Worm (Caenorhabditis elegans) whole organism, late embryonic: Measurements from ENCODE around the gene ippk-1.
A peak's percentile ranks its signal among the peaks of the same experiment; 100 is the strongest.

Experiments used
- C08G9.2 ChIP-seq: sonication (generic microtip); optimal IDR thresholded peaks from 2 replicates; lab custom pipeline; 2016; ENCODE audit warnings: mild to moderate bottlenecking, missing genetic modification characterization, moderate library complexity, missing compliant biosample characterization
- C38D4.7 ChIP-seq: fragments of 200-800 bp; sonication (Bioruptor generic); optimal IDR thresholded peaks from 2 replicates; lab custom pipeline; 2018; ENCODE audit warnings: mild to moderate bottlenecking, missing genetic modification characterization, moderate library complexity, missing compliant biosample characterization
- K02D7.2 ChIP-seq: sonication (generic microtip); optimal IDR thresholded peaks from 2 replicates; lab custom pipeline; 2017; ENCODE audit warnings: mild to moderate bottlenecking, missing genetic modification characterization, missing compliant biosample characterization
- K09A11.1 ChIP-seq: sonication (generic microtip); optimal IDR thresholded peaks from 2 replicates; lab custom pipeline; 2017; ENCODE audit warnings: antibody characterized with exemption, mild to moderate bottlenecking, missing genetic modification characterization, missing compliant biosample characterization; ENCODE audit not compliant: insufficient read depth
- T23F11.4 ChIP-seq: fragments of 200-800 bp; sonication (Bioruptor generic); optimal IDR thresholded peaks from 2 replicates; lab custom pipeline; 2018; ENCODE audit warnings: mild to moderate bottlenecking, missing genetic modification characterization, missing compliant biosample characterization
- Y22D7AL.16 ChIP-seq: sonication (generic microtip); optimal IDR thresholded peaks from 2 replicates; lab custom pipeline; 2016; ENCODE audit warnings: missing genetic modification characterization, missing compliant biosample characterization
- ama-1 ChIP-seq: fragments of 150-350 bp; optimal IDR thresholded peaks from 2 replicates; lab custom pipeline; 2014
- ceh-18 ChIP-seq: sonication (generic microtip); optimal IDR thresholded peaks from 2 replicates; lab custom pipeline; 2016; ENCODE audit warnings: missing genetic modification characterization, missing compliant biosample characterization
- ceh-19 ChIP-seq: fragments of 200-800 bp; sonication (Bioruptor generic); optimal IDR thresholded peaks from 2 replicates; lab custom pipeline; 2018; ENCODE audit warnings: mild to moderate bottlenecking, missing genetic modification characterization, missing compliant biosample characterization
- ceh-2 ChIP-seq: sonication (generic microtip); optimal IDR thresholded peaks from 2 replicates; lab custom pipeline; 2016; ENCODE audit warnings: missing genotype, missing genetic modification characterization, missing compliant biosample characterization
- ceh-30 ChIP-seq: fragments of 150-350 bp; optimal IDR thresholded peaks from 2 replicates; lab custom pipeline; 2014; ENCODE audit warnings: missing biosample characterization, missing genetic modification characterization
- ceh-31 ChIP-seq: sonication (generic microtip); optimal IDR thresholded peaks from 2 replicates; lab custom pipeline; 2016; ENCODE audit warnings: missing genetic modification characterization, missing compliant biosample characterization
- ceh-34 ChIP-seq: sonication (generic microtip); optimal IDR thresholded peaks from 2 replicates; lab custom pipeline; 2016; ENCODE audit warnings: mild to moderate bottlenecking, missing genetic modification characterization, missing compliant biosample characterization
- ceh-48 ChIP-seq: sonication (generic microtip); optimal IDR thresholded peaks from 2 replicates; lab custom pipeline; 2016; ENCODE audit warnings: missing genetic modification characterization, inconsistent platforms, missing compliant biosample characterization
- ceh-6 ChIP-seq: fragments of 200-800 bp; sonication (Bioruptor generic); optimal IDR thresholded peaks from 2 replicates; lab custom pipeline; 2018; ENCODE audit warnings: mild to moderate bottlenecking, missing genetic modification characterization, missing compliant biosample characterization
- ceh-9 ChIP-seq: sonication (generic microtip); optimal IDR thresholded peaks from 2 replicates; lab custom pipeline; 2016; ENCODE audit warnings: mild to moderate bottlenecking, missing genetic modification characterization, inconsistent platforms, missing compliant biosample characterization
- che-1 ChIP-seq: sonication (generic microtip); optimal IDR thresholded peaks from 2 replicates; lab custom pipeline; 2016; ENCODE audit warnings: mild to moderate bottlenecking, missing genetic modification characterization, missing compliant biosample characterization
- dmd-4 ChIP-seq: sonication (generic microtip); optimal IDR thresholded peaks from 2 replicates; lab custom pipeline; 2016; ENCODE audit warnings: borderline replicate concordance, missing genetic modification characterization, missing compliant biosample characterization
- elt-2 ChIP-seq: sonication (generic microtip); optimal IDR thresholded peaks from 2 replicates; lab custom pipeline; 2016; ENCODE audit warnings: missing genetic modification reagents, missing genetic modification characterization, missing compliant biosample characterization
- elt-4 ChIP-seq: sonication (generic microtip); optimal IDR thresholded peaks from 2 replicates; lab custom pipeline; 2016; ENCODE audit warnings: missing genetic modification characterization, missing compliant biosample characterization
- ets-4 ChIP-seq: sonication (generic microtip); optimal IDR thresholded peaks from 2 replicates; lab custom pipeline; 2016; ENCODE audit warnings: missing genetic modification characterization, missing compliant biosample characterization
- eyg-1 ChIP-seq: sonication (generic microtip); optimal IDR thresholded peaks from 2 replicates; lab custom pipeline; 2016; ENCODE audit warnings: missing genotype, missing genetic modification characterization, missing compliant biosample characterization
- fax-1 ChIP-seq: sonication (generic microtip); optimal IDR thresholded peaks from 2 replicates; lab custom pipeline; 2016; ENCODE audit warnings: missing genotype, missing genetic modification characterization, missing compliant biosample characterization
- fkh-6 ChIP-seq: sonication (generic microtip); optimal IDR thresholded peaks from 2 replicates; lab custom pipeline; 2016; ENCODE audit warnings: missing genetic modification characterization, missing compliant biosample characterization
- gmeb-2 ChIP-seq: sonication (generic microtip); optimal IDR thresholded peaks from 2 replicates; lab custom pipeline; 2016; ENCODE audit warnings: missing genetic modification characterization, inconsistent platforms, missing compliant biosample characterization
- hlh-15 ChIP-seq: sonication (generic microtip); optimal IDR thresholded peaks from 2 replicates; lab custom pipeline; 2016; ENCODE audit warnings: missing genetic modification characterization, missing compliant biosample characterization
- hlh-6 ChIP-seq: sonication (generic microtip); optimal IDR thresholded peaks from 2 replicates; lab custom pipeline; 2016; ENCODE audit warnings: missing genotype, missing genetic modification characterization, missing compliant biosample characterization
- hlh-8 ChIP-seq: sonication (generic microtip); optimal IDR thresholded peaks from 2 replicates; lab custom pipeline; 2016; ENCODE audit warnings: missing genotype, missing genetic modification characterization, missing compliant biosample characterization
- lim-6 ChIP-seq: sonication (generic microtip); optimal IDR thresholded peaks from 2 replicates; lab custom pipeline; 2016; ENCODE audit warnings: missing genetic modification characterization, missing compliant biosample characterization
- mec-3 ChIP-seq: sonication (generic microtip); optimal IDR thresholded peaks from 2 replicates; lab custom pipeline; 2016; ENCODE audit warnings: borderline replicate concordance, missing genetic modification characterization, missing compliant biosample characterization
- nfya-1 ChIP-seq: sonication (generic microtip); optimal IDR thresholded peaks from 2 replicates; lab custom pipeline; 2017; ENCODE audit warnings: missing genetic modification characterization, mild to moderate bottlenecking, missing compliant biosample characterization, antibody characterized with exemption, moderate library complexity
- nhr-11 ChIP-seq: fragments of 150-350 bp; optimal IDR thresholded peaks from 2 replicates; lab custom pipeline; 2014; ENCODE audit warnings: missing biosample characterization, missing genetic modification characterization
- nhr-232 ChIP-seq: sonication (generic microtip); optimal IDR thresholded peaks from 2 replicates; lab custom pipeline; 2016; ENCODE audit warnings: missing genetic modification characterization, missing compliant biosample characterization
- npax-4 ChIP-seq: sonication (generic microtip); optimal IDR thresholded peaks from 2 replicates; lab custom pipeline; 2016; ENCODE audit warnings: missing genetic modification characterization, missing compliant biosample characterization
- odd-2 ChIP-seq: sonication (generic microtip); optimal IDR thresholded peaks from 2 replicates; lab custom pipeline; 2017; ENCODE audit warnings: antibody characterized with exemption, mild to moderate bottlenecking, missing genetic modification characterization, missing compliant biosample characterization
- pag-3 ChIP-seq: sonication (generic microtip); optimal IDR thresholded peaks from 2 replicates; lab custom pipeline; 2016; ENCODE audit warnings: missing compliant biosample characterization, missing genetic modification characterization, borderline replicate concordance
- pat-9 ChIP-seq: fragments of 200-800 bp; sonication (Bioruptor generic); optimal IDR thresholded peaks from 2 replicates; lab custom pipeline; 2018; ENCODE audit warnings: mild to moderate bottlenecking, missing genetic modification characterization, moderate library complexity, missing compliant biosample characterization
- pha-2 ChIP-seq: sonication (generic microtip); optimal IDR thresholded peaks from 2 replicates; lab custom pipeline; 2017; ENCODE audit warnings: mild to moderate bottlenecking, missing genetic modification characterization, missing compliant biosample characterization
- pha-4 ChIP-seq: fragments of 150-350 bp; optimal IDR thresholded peaks from 2 replicates; lab custom pipeline; 2018; ENCODE audit warnings: missing biosample characterization, missing genetic modification reagents, missing genetic modification characterization
- pqm-1 ChIP-seq: sonication (generic microtip); optimal IDR thresholded peaks from 2 replicates; lab custom pipeline; 2016; ENCODE audit warnings: missing genetic modification characterization, missing compliant biosample characterization
- pros-1 ChIP-seq: fragments of 150-350 bp; optimal IDR thresholded peaks from 2 replicates; lab custom pipeline; 2014; ENCODE audit warnings: missing biosample characterization, missing genetic modification reagents, missing genetic modification characterization
- sdc-2 ChIP-seq: sonication (generic microtip); optimal IDR thresholded peaks from 2 replicates; lab custom pipeline; 2016; ENCODE audit warnings: missing genotype, missing genetic modification characterization, missing compliant biosample characterization
- sox-2 ChIP-seq: fragments of 200-800 bp; sonication (Bioruptor generic); IDR thresholded peaks from 2 replicates; pipeline ENCODE4 v1.3.6; 2022; ENCODE audit warnings: missing genetic modification reagents, missing genetic modification characterization, missing compliant biosample characterization
- sox-4 ChIP-seq: sonication (generic microtip); optimal IDR thresholded peaks from 2 replicates; lab custom pipeline; 2017; ENCODE audit warnings: mild to moderate bottlenecking, missing genetic modification characterization, inconsistent platforms, missing compliant biosample characterization
- syd-9 ChIP-seq: sonication (generic microtip); optimal IDR thresholded peaks from 2 replicates; lab custom pipeline; 2016; ENCODE audit warnings: mild to moderate bottlenecking, missing genetic modification characterization, moderate library complexity, missing compliant biosample characterization
- tbx-2 ChIP-seq: sonication (generic microtip); optimal IDR thresholded peaks from 2 replicates; lab custom pipeline; 2016; ENCODE audit warnings: missing genetic modification characterization, missing compliant biosample characterization
- tbx-7 ChIP-seq: sonication (generic microtip); optimal IDR thresholded peaks from 2 replicates; lab custom pipeline; 2016; ENCODE audit warnings: missing genotype, missing genetic modification characterization, missing compliant biosample characterization
- unc-42 ChIP-seq: sonication (generic microtip); optimal IDR thresholded peaks from 2 replicates; lab custom pipeline; 2016; ENCODE audit warnings: missing genotype, missing genetic modification characterization, missing compliant biosample characterization
- unc-55 ChIP-seq: sonication (generic microtip); optimal IDR thresholded peaks from 2 replicates; lab custom pipeline; 2017; ENCODE audit warnings: missing biosample characterization, missing genetic modification reagents, missing genetic modification characterization
- unc-86 ChIP-seq: sonication (generic microtip); optimal IDR thresholded peaks from 2 replicates; lab custom pipeline; 2016; ENCODE audit warnings: missing genetic modification characterization, missing compliant biosample characterization
- ztf-16 ChIP-seq: sonication (generic microtip); optimal IDR thresholded peaks from 2 replicates; lab custom pipeline; 2017; ENCODE audit warnings: missing genetic modification characterization, missing compliant biosample characterization

ippk-1 gene

ce11 chrII:12042108-12042960 is at the start of gene ippk-1:
Gene ippk-1 (plus strand): TSS chrII:12042910.
- TF ChIP-seq fax-1: peak; percentile 94
- peak; percentile 77 for TF ChIP-seq ztf-16 (tag; lab: Kevin White, UChicago)
- peak; percentile 95 for TF ChIP-seq mec-3
- no peak for TF ChIP-seq sox-2 (GFP tag; lab: Robert Waterston, UW)
- no peak for TF ChIP-seq pha-4 (tag; lab: Kevin White, UChicago)
- TF ChIP-seq C08G9.2 (tag; lab: Kevin White, UChicago): peak; percentile 96
- TF ChIP-seq pha-2: peak; percentile 35
- peak; percentile 93 for TF ChIP-seq unc-42 (tag; lab: Kevin White, UChicago)
- no peak for TF ChIP-seq K09A11.1 (tag; lab: Kevin White, UChicago)
- peak; percentile 61 for TF ChIP-seq hlh-6 (tag; lab: Kevin White, UChicago)
- TF ChIP-seq tbx-7 (tag; lab: Kevin White, UChicago): peak; percentile 97
- peak; percentile 68 for TF ChIP-seq syd-9 (tag; lab: Kevin White, UChicago)
- TF ChIP-seq che-1 (tag; lab: Kevin White, UChicago): peak; percentile 48
- TF ChIP-seq nhr-11 (tag; lab: Kevin White, UChicago): no peak
- TF ChIP-seq odd-2 (tag; lab: Kevin White, UChicago): no peak
- TF ChIP-seq dmd-4: peak; percentile 77
- TF ChIP-seq ceh-30 (tag; lab: Kevin White, UChicago): no peak
- peak; percentile 90 for TF ChIP-seq elt-2 (tag; lab: Kevin White, UChicago)
- TF ChIP-seq ceh-18: peak; percentile 70
- peak; percentile 21 for TF ChIP-seq pat-9 (tag; lab: Kevin White, UChicago)
- peak; percentile 80 for TF ChIP-seq unc-86 (tag; lab: Kevin White, UChicago)
- TF ChIP-seq lim-6: peak; percentile 97
- TF ChIP-seq T23F11.4 (GFP tag; lab: Kevin White, UChicago): peak; percentile 24
- peak; percentile 68 for TF ChIP-seq ceh-19 (GFP tag; lab: Kevin White, UChicago)
- peak; percentile 92 for TF ChIP-seq pag-3 (tag; lab: Kevin White, UChicago)
- TF ChIP-seq ceh-48: no peak
- TF ChIP-seq hlh-8 (tag; lab: Kevin White, UChicago): peak; percentile 95
- peak; percentile 53 for TF ChIP-seq K02D7.2
- peak; percentile 73 for TF ChIP-seq hlh-15 (tag; lab: Kevin White, UChicago)
- peak; percentile 6 for TF ChIP-seq gmeb-2 (tag; lab: Kevin White, UChicago)
- peak; percentile 69 for TF ChIP-seq elt-4 (tag; lab: Kevin White, UChicago)
- TF ChIP-seq fkh-6 (tag; lab: Kevin White, UChicago): peak; percentile 67
- peak; percentile 54 for TF ChIP-seq C38D4.7
- no peak for TF ChIP-seq sox-4 (tag; lab: Kevin White, UChicago)
- TF ChIP-seq ceh-2: peak; percentile 97
- no peak for TF ChIP-seq ceh-9 (tag; lab: Kevin White, UChicago)
- no peak for TF ChIP-seq nhr-232 (tag; lab: Kevin White, UChicago)
- peak; percentile 95 for TF ChIP-seq ets-4 (tag; lab: Kevin White, UChicago)
- TF ChIP-seq sdc-2 (tag; lab: Kevin White, UChicago): peak; percentile 78
- peak; percentile 93 for TF ChIP-seq ceh-34 (tag; lab: Kevin White, UChicago)
- no peak for TF ChIP-seq pros-1 (tag; lab: Kevin White, UChicago)
- TF ChIP-seq nfya-1 (tag; lab: Kevin White, UChicago): peak; percentile 25
- TF ChIP-seq eyg-1 (tag; lab: Kevin White, UChicago): peak; percentile 54
- peak; percentile 94 for TF ChIP-seq pqm-1 (tag; lab: Kevin White, UChicago)
- TF ChIP-seq Y22D7AL.16 (tag; lab: Kevin White, UChicago): peak; percentile 42
- peak; percentile 99 for TF ChIP-seq ceh-31 (tag; lab: Kevin White, UChicago)
- TF ChIP-seq npax-4 (tag; lab: Kevin White, UChicago): no peak
- TF ChIP-seq tbx-2 (tag; lab: Kevin White, UChicago): peak; percentile 97
- peak; percentile 22 for TF ChIP-seq unc-55
- no peak for TF ChIP-seq ceh-6 (GFP tag; lab: Kevin White, UChicago)
- no peak for TF ChIP-seq ama-1 (lab: Kevin White, UChicago)
